Worm (Caenorhabditis elegans) whole organism, midembryonic: ENCODE measurements around the gene T25C12.3.

Source experiments
- T22C8.4 ChIP-seq: fragments of 200-800 bp; sonication (Bioruptor generic); IDR thresholded peaks from 2 replicates; pipeline ENCODE4 v1.3.6; 2022; ENCODE audit warnings: missing genetic modification characterization, missing compliant biosample characterization
- cog-1 ChIP-seq: sonication (generic microtip); optimal IDR thresholded peaks from 2 replicates; lab custom pipeline; 2016; ENCODE audit warnings: missing genetic modification characterization, missing compliant biosample characterization
- flt-1 ChIP-seq: fragments of 200-800 bp; sonication (Bioruptor generic); IDR thresholded peaks from 2 replicates; pipeline ENCODE4 v1.3.6; 2022; ENCODE audit warnings: missing genetic modification characterization, missing compliant biosample characterization
- med-1 ChIP-seq: sonication (generic microtip); optimal IDR thresholded peaks from 2 replicates; lab custom pipeline; 2017; ENCODE audit warnings: missing genetic modification characterization, mild to moderate bottlenecking, missing compliant biosample characterization, antibody characterized with exemption, missing genetic modification reagents; ENCODE audit not compliant: insufficient read depth
- ref-1 ChIP-seq: fragments of 200-800 bp; sonication (Bioruptor generic); conservative IDR thresholded peaks from 2 replicates; pipeline ENCODE4 v1.3.6; 2022; ENCODE audit warnings: missing genetic modification reagents, missing genetic modification characterization, missing compliant biosample characterization
- ztf-23 ChIP-seq: fragments of 200-800 bp; sonication (Bioruptor generic); IDR thresholded peaks from 2 replicates; pipeline ENCODE4 v1.3.6; 2022; ENCODE audit warnings: missing genetic modification reagents, missing genetic modification characterization, missing compliant biosample characterization

ce11 chrX:11487484-11487883, 12.3 kb downstream of the T25C12.3 start, which contains the start of gene spp-9:
- TF ChIP-seq flt-1 (no peak), ref-1 (GFP tag; lab: Robert Waterston, UW) (no peak), cog-1 (no peak), T22C8.4 (GFP tag; lab: Robert Waterston, UW) (no peak), ztf-23 (GFP tag; lab: Robert Waterston, UW) (no peak), med-1 (GFP tag; lab: Kevin White, UChicago) (no peak)
